Fruit fly (Drosophila melanogaster) Kc167 (cell line): ENCODE measurements around the gene anox.

Source experiments
- Myc ChIP-seq: fragments of >200 bp; optimal IDR thresholded peaks from 2 replicates; lab custom pipeline; 2017; ENCODE audit warnings: missing external identifiers
- Sin3A ChIP-seq: fragments of >200 bp; optimal IDR thresholded peaks from 2 replicates; lab custom pipeline; 2018; ENCODE audit warnings: missing external identifiers
- h ChIP-seq: fragments of >200 bp; optimal IDR thresholded peaks from 3 replicates; lab custom pipeline; 2018; ENCODE audit warnings: missing external identifiers
- insv ChIP-seq: fragments of >200 bp; optimal IDR thresholded peaks from 3 replicates; lab custom pipeline; 2018; ENCODE audit warnings: missing external identifiers
- psq ChIP-seq: fragments of >200 bp; optimal IDR thresholded peaks from 2 replicates; lab custom pipeline; 2017; ENCODE audit warnings: missing external identifiers
- ttk ChIP-seq: sonication (Bioruptor generic); optimal IDR thresholded peaks from 2 replicates; lab custom pipeline; 2017; ENCODE audit warnings: missing external identifiers

- no peak for TF ChIP-seq insv (lab: Kevin White, UChicago)
- TF ChIP-seq Myc = no peak
- TF ChIP-seq Sin3A (lab: Kevin White, UChicago) = no peak
- TF ChIP-seq h (lab: Kevin White, UChicago) = no peak
- TF ChIP-seq psq (lab: Kevin White, UChicago) = no peak
- no peak for TF ChIP-seq ttk
Measured at dm6 chrX:21337057-21337456, 18.0 kb upstream of the anox start.
